Worm (Caenorhabditis elegans) whole organism, mixed stage, embryonic: ENCODE results near the gene str-155.

ENCODE experiments used
- cnd-1 ChIP-seq: fragments of 200-800 bp; sonication (Bioruptor generic); optimal IDR thresholded peaks from 2 replicates; lab custom pipeline; 2018; ENCODE audit warnings: mild to moderate bottlenecking, missing genetic modification characterization, missing compliant biosample characterization
- elt-1 ChIP-seq: sonication (generic microtip); optimal IDR thresholded peaks from 2 replicates; lab custom pipeline; 2017; ENCODE audit warnings: missing genetic modification characterization, mild to moderate bottlenecking, missing compliant biosample characterization, antibody characterized with exemption, moderate library complexity, borderline replicate concordance; ENCODE audit not compliant: insufficient read depth
- lin-13 ChIP-seq: fragments of 150-350 bp; optimal IDR thresholded peaks from 2 replicates; lab custom pipeline; 2014; ENCODE audit warnings: missing biosample characterization, missing genetic modification characterization
- nhr-237 ChIP-seq: fragments of 150-350 bp; optimal IDR thresholded peaks from 2 replicates; lab custom pipeline; 2014; ENCODE audit warnings: missing biosample characterization, missing genetic modification characterization
- nhr-28 ChIP-seq: fragments of 150-350 bp; optimal IDR thresholded peaks from 2 replicates; lab custom pipeline; 2014; ENCODE audit warnings: missing biosample characterization, missing genetic modification characterization
- sptf-1 ChIP-seq: sonication (generic microtip); optimal IDR thresholded peaks from 2 replicates; lab custom pipeline; 2017; ENCODE audit warnings: mild to moderate bottlenecking, missing genetic modification characterization, moderate library complexity, missing compliant biosample characterization
- unc-62 ChIP-seq: fragments of 150-350 bp; optimal IDR thresholded peaks from 2 replicates; lab custom pipeline; 2014; ENCODE audit warnings: missing biosample characterization, missing genetic modification reagents, missing genetic modification characterization
- ztf-11 ChIP-seq: fragments of 150-350 bp; optimal IDR thresholded peaks from 2 replicates; lab custom pipeline; 2014; ENCODE audit warnings: missing biosample characterization, missing genetic modification characterization

ce11 chrIV:4890543-4890942, 25.2 kb upstream of the str-155 start, which contains the start of gene T08B6.9:
- TF ChIP-seq sptf-1 (tag; lab: Kevin White, UChicago): no peak
- no peak for TF ChIP-seq nhr-28 (tag; lab: Kevin White, UChicago)
- no peak for TF ChIP-seq nhr-237
- TF ChIP-seq ztf-11: no peak
- no peak for TF ChIP-seq unc-62 (GFP tag; lab: Kevin White, UChicago)
- no peak for TF ChIP-seq cnd-1 (tag; lab: Kevin White, UChicago)
- no peak for TF ChIP-seq elt-1 (tag; lab: Kevin White, UChicago)
- TF ChIP-seq lin-13: no peak
